Worm (Caenorhabditis elegans) whole organism, mixed stage, embryonic: ENCODE results near the gene F58F9.9.
"Not testable (repeated sequence)": the region's sequence is repeated elsewhere in the genome, so short reads cannot be mapped to it uniquely, and the experiment has no call there.

Experiments used
- M03D4.4 ChIP-seq: sonication (generic microtip); optimal IDR thresholded peaks from 2 replicates; lab custom pipeline; 2017; ENCODE audit warnings: mild to moderate bottlenecking, missing genetic modification characterization, missing compliant biosample characterization
- bed-3 ChIP-seq: fragments of 200-800 bp; sonication (Bioruptor generic); optimal IDR thresholded peaks from 3 replicates; lab custom pipeline; 2018; ENCODE audit warnings: mild to moderate bottlenecking, missing genetic modification characterization, moderate library complexity, missing compliant biosample characterization
- blmp-1 ChIP-seq: fragments of 150-350 bp; optimal IDR thresholded peaks from 2 replicates; lab custom pipeline; 2014; ENCODE audit warnings: missing biosample characterization, missing genetic modification characterization
- ceh-39 ChIP-seq: fragments of 150-350 bp; optimal IDR thresholded peaks from 2 replicates; lab custom pipeline; 2014; ENCODE audit warnings: missing biosample characterization, missing genetic modification characterization
- ceh-43 ChIP-seq: fragments of 200-800 bp; sonication (Bioruptor generic); optimal IDR thresholded peaks from 2 replicates; lab custom pipeline; 2018; ENCODE audit warnings: mild to moderate bottlenecking, missing genetic modification characterization, moderate library complexity, missing compliant biosample characterization
- ceh-83 ChIP-seq: fragments of 200-800 bp; sonication (Bioruptor generic); optimal IDR thresholded peaks from 2 replicates; lab custom pipeline; 2018; ENCODE audit warnings: mild to moderate bottlenecking, missing genetic modification characterization, missing compliant biosample characterization
- ces-1 ChIP-seq: fragments of 150-350 bp; optimal IDR thresholded peaks from 2 replicates; lab custom pipeline; 2014; ENCODE audit warnings: missing biosample characterization, missing genetic modification reagents, missing genetic modification characterization
- cnd-1 ChIP-seq: fragments of 200-800 bp; sonication (Bioruptor generic); optimal IDR thresholded peaks from 2 replicates; lab custom pipeline; 2018; ENCODE audit warnings: mild to moderate bottlenecking, missing genetic modification characterization, missing compliant biosample characterization
- drap-1 ChIP-seq: fragments of 200-800 bp; sonication (Bioruptor generic); optimal IDR thresholded peaks from 3 replicates; lab custom pipeline; 2018; ENCODE audit warnings: mild to moderate bottlenecking, missing genetic modification characterization, missing compliant biosample characterization
- elt-3 ChIP-seq: fragments of 150-350 bp; optimal IDR thresholded peaks from 2 replicates; lab custom pipeline; 2014; ENCODE audit warnings: missing biosample characterization, missing genetic modification characterization
- flh-1 ChIP-seq: fragments of 200-800 bp; sonication (Bioruptor generic); optimal IDR thresholded peaks from 2 replicates; lab custom pipeline; 2018; ENCODE audit warnings: mild to moderate bottlenecking, missing genetic modification characterization, moderate library complexity, missing compliant biosample characterization
- ham-2 ChIP-seq: fragments of 200-800 bp; sonication (Bioruptor generic); optimal IDR thresholded peaks from 2 replicates; lab custom pipeline; 2018; ENCODE audit warnings: mild to moderate bottlenecking, missing genetic modification characterization, missing compliant biosample characterization
- hlh-1 ChIP-seq: fragments of 150-350 bp; optimal IDR thresholded peaks from 2 replicates; lab custom pipeline; 2014; ENCODE audit warnings: missing biosample characterization, missing genetic modification reagents, missing genetic modification characterization
- lin-13 ChIP-seq: fragments of 150-350 bp; optimal IDR thresholded peaks from 2 replicates; lab custom pipeline; 2014; ENCODE audit warnings: missing biosample characterization, missing genetic modification characterization
- lin-32 ChIP-seq: fragments of 200-800 bp; sonication (Bioruptor generic); optimal IDR thresholded peaks from 2 replicates; lab custom pipeline; 2018; ENCODE audit warnings: mild to moderate bottlenecking, missing genetic modification characterization, missing compliant biosample characterization
- lsy-2 ChIP-seq: fragments of 150-350 bp; optimal IDR thresholded peaks from 2 replicates; lab custom pipeline; 2014; ENCODE audit warnings: missing biosample characterization, missing genetic modification characterization
- mab-5 ChIP-seq: fragments of 150-350 bp; optimal IDR thresholded peaks from 2 replicates; lab custom pipeline; 2014; ENCODE audit warnings: missing biosample characterization, missing genetic modification characterization
- mep-1 ChIP-seq: fragments of 150-350 bp; optimal IDR thresholded peaks from 2 replicates; lab custom pipeline; 2017; ENCODE audit warnings: missing biosample characterization, missing genetic modification reagents, missing genetic modification characterization, inconsistent platforms
- mls-2 ChIP-seq: sonication (generic microtip); optimal IDR thresholded peaks from 2 replicates; lab custom pipeline; 2016; ENCODE audit warnings: mild to moderate bottlenecking, missing genetic modification characterization, moderate library complexity, missing compliant biosample characterization
- nhr-12 ChIP-seq: fragments of 150-350 bp; optimal IDR thresholded peaks from 2 replicates; lab custom pipeline; 2014; ENCODE audit warnings: missing biosample characterization, missing genetic modification characterization
- nhr-2 ChIP-seq: fragments of 150-350 bp; optimal IDR thresholded peaks from 2 replicates; lab custom pipeline; 2014; ENCODE audit warnings: missing biosample characterization, missing genetic modification characterization
- nhr-237 ChIP-seq: fragments of 150-350 bp; optimal IDR thresholded peaks from 2 replicates; lab custom pipeline; 2014; ENCODE audit warnings: missing biosample characterization, missing genetic modification characterization
- nhr-28 ChIP-seq: fragments of 150-350 bp; optimal IDR thresholded peaks from 2 replicates; lab custom pipeline; 2014; ENCODE audit warnings: missing biosample characterization, missing genetic modification characterization
- nhr-76 ChIP-seq: sonication (generic microtip); optimal IDR thresholded peaks from 2 replicates; lab custom pipeline; 2017; ENCODE audit warnings: missing biosample characterization, missing genetic modification characterization
- sem-2 ChIP-seq: fragments of 200-800 bp; sonication (Bioruptor generic); optimal IDR thresholded peaks from 2 replicates; lab custom pipeline; 2018; ENCODE audit warnings: mild to moderate bottlenecking, missing genetic modification characterization, missing compliant biosample characterization
- snpc-4 ChIP-seq: fragments of 150-350 bp; optimal IDR thresholded peaks from 2 replicates; lab custom pipeline; 2014; ENCODE audit warnings: missing biosample characterization, missing genetic modification characterization
- sptf-1 ChIP-seq: sonication (generic microtip); optimal IDR thresholded peaks from 2 replicates; lab custom pipeline; 2017; ENCODE audit warnings: mild to moderate bottlenecking, missing genetic modification characterization, moderate library complexity, missing compliant biosample characterization
- tbx-8 ChIP-seq: fragments of 200-800 bp; sonication (Bioruptor generic); optimal IDR thresholded peaks from 2 replicates; lab custom pipeline; 2018; ENCODE audit warnings: mild to moderate bottlenecking, missing genetic modification characterization, moderate library complexity, missing compliant biosample characterization
- unc-120 ChIP-seq: sonication (generic microtip); optimal IDR thresholded peaks from 2 replicates; lab custom pipeline; 2017; ENCODE audit warnings: missing genetic modification characterization, missing compliant biosample characterization; ENCODE audit not compliant: poor library complexity, severe bottlenecking
- zip-8 ChIP-seq: fragments of 150-350 bp; optimal IDR thresholded peaks from 2 replicates; lab custom pipeline; 2014; ENCODE audit warnings: missing biosample characterization, missing genetic modification characterization

The F58F9.9 gene

ce11 chrIV:6253000-6253399, 12.9 kb downstream of the F58F9.9 start, which contains the start of gene T13A10.2:
T13A10.2 (plus strand) TSS chrIV:6253300.
- TF ChIP-seq mep-1 (tag; lab: Kevin White, UChicago); mls-2 (tag; lab: Kevin White, UChicago); bed-3: not testable (repeated sequence)

ce11 chrIV:6254635-6255034, 14.5 kb downstream of the F58F9.9 start, which contains the start of gene T13A10.64:
T13A10.64 (plus strand) TSS chrIV:6254935.
- TF ChIP-seq lsy-2 (no peak), blmp-1 (no peak), cnd-1 (no peak), mab-5 (tag; lab: Kevin White, UChicago) (no peak), drap-1 (no peak), nhr-28 (tag; lab: Kevin White, UChicago) (no peak), ham-2 (GFP tag; lab: Kevin White, UChicago) (no peak), lin-32 (GFP tag; lab: Kevin White, UChicago) (no peak), sem-2 (GFP tag; lab: Kevin White, UChicago) (no peak), mep-1 (tag; lab: Kevin White, UChicago) (no peak), ces-1 (GFP tag; lab: Kevin White, UChicago) (no peak), lin-13 (no peak), ceh-39 (tag; lab: Kevin White, UChicago) (no peak), snpc-4 (tag; lab: Kevin White, UChicago) (no peak), nhr-2 (tag; lab: Kevin White, UChicago) (no peak), tbx-8 (GFP tag; lab: Kevin White, UChicago) (no peak), mls-2 (tag; lab: Kevin White, UChicago) (no peak)

- TF ChIP-seq lin-32 (GFP tag; lab: Kevin White, UChicago), result no peak
These were observed 18.9 kb downstream of the F58F9.9 start for ce11 chrIV:6258967-6259366.

- TF ChIP-seq hlh-1 (tag; lab: Kevin White, UChicago) (no peak), sem-2 (GFP tag; lab: Kevin White, UChicago) (no peak), ces-1 (GFP tag; lab: Kevin White, UChicago) (no peak), mls-2 (tag; lab: Kevin White, UChicago) (no peak), nhr-237 (no peak), nhr-76 (tag; lab: Kevin White, UChicago) (no peak), mep-1 (tag; lab: Kevin White, UChicago) (no peak), cnd-1 (no peak), ham-2 (GFP tag; lab: Kevin White, UChicago) (no peak), ceh-39 (tag; lab: Kevin White, UChicago) (no peak), nhr-12 (tag; lab: Kevin White, UChicago) (no peak), snpc-4 (tag; lab: Kevin White, UChicago) (no peak), blmp-1 (no peak), bed-3 (no peak), M03D4.4 (tag; lab: Kevin White, UChicago) (no peak), ceh-43 (no peak), lin-32 (GFP tag; lab: Kevin White, UChicago) (no peak), flh-1 (GFP tag; lab: Kevin White, UChicago) (no peak), lsy-2 (no peak), ceh-83 (no peak)
These were observed 19.6 kb downstream of the F58F9.9 start, which contains the start of gene nlp-16 for ce11 chrIV:6259732-6260131. nlp-16 (minus strand) TSS chrIV:6259832.

ce11 chrIV:6263244-6263643, 23.2 kb downstream of the F58F9.9 start, which contains the start of gene srv-28:
srv-28 (minus strand) TSS chrIV:6263344.
- TF ChIP-seq elt-3, result no peak
- no peak for TF ChIP-seq lin-32 (GFP tag; lab: Kevin White, UChicago)
- no peak for TF ChIP-seq zip-8 (tag; lab: Kevin White, UChicago)
- no peak for TF ChIP-seq mab-5 (tag; lab: Kevin White, UChicago)
- no peak for TF ChIP-seq nhr-2 (tag; lab: Kevin White, UChicago)
- no peak for TF ChIP-seq hlh-1 (tag; lab: Kevin White, UChicago)
- no peak for TF ChIP-seq mep-1 (tag; lab: Kevin White, UChicago)
- TF ChIP-seq M03D4.4 (tag; lab: Kevin White, UChicago), result no peak
- no peak for TF ChIP-seq nhr-237
- TF ChIP-seq lin-13, result no peak
- TF ChIP-seq ham-2 (GFP tag; lab: Kevin White, UChicago), result no peak
- TF ChIP-seq unc-120 (tag; lab: Kevin White, UChicago), result no peak
- no peak for TF ChIP-seq tbx-8 (GFP tag; lab: Kevin White, UChicago)
- TF ChIP-seq drap-1, result no peak
- TF ChIP-seq nhr-76 (tag; lab: Kevin White, UChicago), result no peak
- no peak for TF ChIP-seq sem-2 (GFP tag; lab: Kevin White, UChicago)
- no peak for TF ChIP-seq ceh-43
- no peak for TF ChIP-seq lsy-2
- no peak for TF ChIP-seq sptf-1 (tag; lab: Kevin White, UChicago)
- no peak for TF ChIP-seq ceh-83
